Worm (Caenorhabditis elegans): ENCODE data around the gene ben-1.

- no peak for TF ChIP-seq flt-1 (GFP tag; IDR thresholded peaks at IDR 0.05)
- TF ChIP-seq tab-1 (GFP tag; IDR thresholded peaks at IDR 0.05) = no peak
- TF ChIP-seq ref-1 (GFP tag; conservative IDR thresholded peaks at IDR 0.05) = no peak
- no peak for TF ChIP-seq ztf-23 (GFP tag; IDR thresholded peaks at IDR 0.05)
- no peak for TF ChIP-seq ztf-29 (GFP tag; IDR thresholded peaks at IDR 0.05)
Observed at ce11 chrIII:3509908-3510307, 31.5 kb downstream of the ben-1 start, which contains the start of the genes M01F1.4 and mrpl-35.

Data from whole organism, midembryonic.